Fruit fly (Drosophila melanogaster) whole organism, wandering third instar larva: Measurements from ENCODE around the gene CG13047.

Experiments
- Abd-B ChIP-seq: fragments of >200 bp; optimal IDR thresholded peaks from 2 replicates; lab custom pipeline; 2017; ENCODE audit warnings: missing biosample characterization, missing genetic modification characterization
- CG32264 ChIP-seq: fragments of 200-800 bp; sonication (Bioruptor generic); optimal IDR thresholded peaks from 2 replicates; lab custom pipeline; 2016; ENCODE audit warnings: missing biosample characterization, missing genetic modification characterization
- CG9705 ChIP-seq: fragments of 200-800 bp; sonication (Bioruptor generic); optimal IDR thresholded peaks from 2 replicates; lab custom pipeline; 2018; ENCODE audit warnings: missing biosample characterization, mild to moderate bottlenecking, missing genetic modification characterization
- Dfd ChIP-seq: fragments of >200 bp; optimal IDR thresholded peaks from 2 replicates; lab custom pipeline; 2017; ENCODE audit warnings: missing biosample characterization, missing genetic modification characterization
- Dif ChIP-seq: fragments of 200-275, 200-300 bp; sonication (Bioruptor generic); optimal IDR thresholded peaks from 2 replicates; lab custom pipeline; 2018; ENCODE audit warnings: missing biosample characterization, missing genetic modification characterization; ENCODE audit not compliant: partially characterized antibody
- GATAd ChIP-seq: sonication (Bioruptor generic); optimal IDR thresholded peaks from 2 replicates; lab custom pipeline; 2016; ENCODE audit warnings: missing biosample characterization, missing genetic modification characterization
- Hnf4 ChIP-seq: fragments of 200-800 bp; sonication (Bioruptor generic); optimal IDR thresholded peaks from 2 replicates; lab custom pipeline; 2016; ENCODE audit warnings: missing biosample characterization, mild to moderate bottlenecking, missing genetic modification characterization
- Hr78 ChIP-seq: fragments of >200 bp; optimal IDR thresholded peaks from 2 replicates; lab custom pipeline; 2017; ENCODE audit warnings: missing biosample characterization, missing genetic modification characterization
- Hr83 ChIP-seq: fragments of 200-300 bp; sonication (Bioruptor generic); optimal IDR thresholded peaks from 2 replicates; lab custom pipeline; 2016; ENCODE audit warnings: missing biosample characterization, mild to moderate bottlenecking, missing genetic modification characterization, moderate library complexity; ENCODE audit not compliant: poor library complexity, severe bottlenecking
- Mio ChIP-seq: sonication (Bioruptor generic); optimal IDR thresholded peaks from 2 replicates; lab custom pipeline; 2016; ENCODE audit warnings: missing biosample characterization, missing genetic modification characterization
- Myc ChIP-seq: fragments of >200 bp; optimal IDR thresholded peaks from 2 replicates; lab custom pipeline; 2017
- N ChIP-seq: fragments of >200 bp; optimal IDR thresholded peaks from 2 replicates; lab custom pipeline; 2018; ENCODE audit warnings: missing biosample characterization, missing external identifiers, missing genetic modification characterization
- OdsH ChIP-seq: fragments of 200-800 bp; sonication (Bioruptor generic); optimal IDR thresholded peaks from 2 replicates; lab custom pipeline; 2016; ENCODE audit warnings: missing biosample characterization, mild to moderate bottlenecking, missing genetic modification characterization
- Rel ChIP-seq, 2 experiments: fragments of 200-800 bp; sonication (Bioruptor generic) in 1 of 2; optimal IDR thresholded peaks; 2 replicates in 1 of 2; 3 replicates in 1 of 2; lab custom pipeline; 2016 to 2019; ENCODE audit warnings: mild to moderate bottlenecking in 2 of 2, missing biosample characterization in 2 of 2, missing genetic modification characterization in 2 of 2, moderate library complexity in 1 of 2
- Sp1 ChIP-seq: fragments of 200-800 bp; sonication (Bioruptor generic); optimal IDR thresholded peaks from 3 replicates; lab custom pipeline; 2019; ENCODE audit warnings: missing biosample characterization, mild to moderate bottlenecking, missing genetic modification characterization, moderate library complexity
- Vsx2 ChIP-seq: fragments of 200-300, 225-300 bp; sonication (Bioruptor generic); optimal IDR thresholded peaks from 2 replicates; lab custom pipeline; 2018; ENCODE audit warnings: missing biosample characterization, missing genetic modification characterization; ENCODE audit not compliant: partially characterized antibody
- br ChIP-seq: fragments of 200-800 bp; sonication (Bioruptor generic); optimal IDR thresholded peaks from 2 replicates; lab custom pipeline; 2016; ENCODE audit warnings: missing biosample characterization, missing genetic modification characterization
- brk ChIP-seq: fragments of 200-800 bp; sonication (Bioruptor generic); optimal IDR thresholded peaks from 2 replicates; lab custom pipeline; 2016; ENCODE audit warnings: missing biosample characterization, mild to moderate bottlenecking, missing genetic modification characterization
- dl ChIP-seq, 2 experiments: fragments of 175-275, 200-275 bp in 1 of 2; fragments of 200-275 bp in 1 of 2; sonication (Bioruptor generic); optimal IDR thresholded peaks; lab custom pipeline; 2018; ENCODE audit warnings: mild to moderate bottlenecking in 2 of 2, missing biosample characterization in 2 of 2, missing genetic modification characterization in 2 of 2, moderate library complexity in 2 of 2; ENCODE audit not compliant: partially characterized antibody in 2 of 2, insufficient read depth in 1 of 2
- dmrt93B ChIP-seq: fragments of 200-800 bp; sonication (Bioruptor generic); optimal IDR thresholded peaks from 2 replicates; lab custom pipeline; 2018; ENCODE audit warnings: missing biosample characterization, mild to moderate bottlenecking, missing genetic modification characterization
- dsf ChIP-seq: sonication (Bioruptor generic); optimal IDR thresholded peaks from 2 replicates; lab custom pipeline; 2016; ENCODE audit warnings: missing biosample characterization, missing genetic modification characterization, borderline replicate concordance
- foxo ChIP-seq, 2 experiments: fragments of 200-800 bp; sonication (Bioruptor generic); optimal IDR thresholded peaks; 2 replicates in 1 of 2; 3 replicates in 1 of 2; lab custom pipeline; 2016 to 2017; ENCODE audit warnings: missing biosample characterization in 2 of 2, missing genetic modification characterization in 2 of 2
- fru ChIP-seq: fragments of 200-800 bp; sonication (Bioruptor generic); optimal IDR thresholded peaks from 3 replicates; lab custom pipeline; 2016; ENCODE audit warnings: missing biosample characterization, mild to moderate bottlenecking, missing genetic modification characterization
- h ChIP-seq: fragments of 200-800 bp; sonication (Bioruptor generic); optimal IDR thresholded peaks from 3 replicates; lab custom pipeline; 2016; ENCODE audit warnings: missing biosample characterization, mild to moderate bottlenecking, missing genetic modification characterization
- jim ChIP-seq: fragments of 175-275, 200-325 bp; sonication (Bioruptor generic); optimal IDR thresholded peaks from 2 replicates; lab custom pipeline; 2016; ENCODE audit warnings: missing biosample characterization, mild to moderate bottlenecking, missing genetic modification characterization
- lola ChIP-seq: fragments of >200 bp; optimal IDR thresholded peaks from 2 replicates; lab custom pipeline; 2017; ENCODE audit warnings: missing biosample characterization, missing genetic modification characterization
- pan ChIP-seq: fragments of >200 bp; optimal IDR thresholded peaks from 2 replicates; lab custom pipeline; 2017
- psq ChIP-seq: fragments of 200-800 bp; sonication (Bioruptor generic); optimal IDR thresholded peaks from 3 replicates; lab custom pipeline; 2017; ENCODE audit warnings: missing biosample characterization, mild to moderate bottlenecking, missing genetic modification characterization, moderate library complexity
- rgr ChIP-seq: fragments of 200-800 bp; sonication (Bioruptor generic); optimal IDR thresholded peaks from 3 replicates; lab custom pipeline; 2016; ENCODE audit warnings: missing biosample characterization, mild to moderate bottlenecking, missing genetic modification characterization
- sv ChIP-seq: fragments of 200-800 bp; sonication (Bioruptor generic); optimal IDR thresholded peaks from 3 replicates; lab custom pipeline; 2016; ENCODE audit warnings: missing biosample characterization, missing genetic modification characterization
- tai ChIP-seq: sonication (Bioruptor generic); optimal IDR thresholded peaks from 2 replicates; lab custom pipeline; 2016; ENCODE audit warnings: missing biosample characterization, missing genetic modification characterization
- usp ChIP-seq: fragments of >200 bp; optimal IDR thresholded peaks from 2 replicates; lab custom pipeline; 2017; ENCODE audit warnings: missing biosample characterization, missing genetic modification characterization
- woc ChIP-seq: sonication (Bioruptor generic); optimal IDR thresholded peaks from 2 replicates; lab custom pipeline; 2016; ENCODE audit warnings: missing biosample characterization, mild to moderate bottlenecking, missing genetic modification characterization

The CG13047 gene

dm6 chr3L:16261505-16261904 lies 23.7 kb downstream of the CG13047 start, which contains the start of gene CG34247:
Gene CG34247 (minus strand): TSS chr3L:16261605.
- no peak for TF ChIP-seq lola (GFP tag; lab: Kevin White, UChicago)
- no peak for TF ChIP-seq Rel (GFP tag; optimal IDR thresholded peaks at IDR 0.05; lab: Kevin White, UChicago)
- TF ChIP-seq Rel (tag; optimal IDR thresholded peaks at IDR 0.05; lab: Kevin White, UChicago) = no peak
- TF ChIP-seq dsf = no peak
- no peak for TF ChIP-seq foxo (GFP tag; optimal IDR thresholded peaks at IDR 0.05; lab: Kevin White, UChicago)
- TF ChIP-seq usp (GFP tag; lab: Kevin White, UChicago) = no peak
- no peak for TF ChIP-seq N (GFP tag; lab: Kevin White, UChicago)
- no peak for TF ChIP-seq Hnf4
- no peak for TF ChIP-seq rgr (GFP tag; lab: Kevin White, UChicago)
- TF ChIP-seq jim (GFP tag; lab: Kevin White, UChicago) = no peak

dm6 chr3L:16259552-16259951 lies 25.6 kb downstream of the CG13047 start, which contains the start of gene CG13053:
Gene CG13053 (minus strand): TSS chr3L:16259722.
- TF ChIP-seq GATAd (no peak), psq (no peak), tai (no peak), jim (GFP tag; lab: Kevin White, UChicago) (no peak), rgr (GFP tag; lab: Kevin White, UChicago) (no peak), pan (lab: Kevin White, UChicago) (no peak), N (GFP tag; lab: Kevin White, UChicago) (no peak)
- TF ChIP-seq, all 38 proteins: peak for 0

dm6 chr3L:16257118-16257627 lies 28.0 kb downstream of the CG13047 start, which contains the start of gene CG13054:
Gene CG13054 (minus strand): TSS chr3L:16257191.
- TF ChIP-seq dsf = no peak
- no peak for TF ChIP-seq OdsH (GFP tag; lab: Kevin White, UChicago)
- TF ChIP-seq h (GFP tag; lab: Kevin White, UChicago) = no peak
- no peak for TF ChIP-seq GATAd
- TF ChIP-seq dl (GFP tag; optimal IDR thresholded peaks at IDR 0.05; lab: Kevin White, UChicago; ENCODE audit: insufficient read depth in 1 of 2, partially characterized antibody in 2 of 2) = no peak
- TF ChIP-seq lola (GFP tag; lab: Kevin White, UChicago) = no peak
- no peak for TF ChIP-seq N (GFP tag; lab: Kevin White, UChicago)
- TF ChIP-seq Mio (GFP tag; lab: Kevin White, UChicago) = no peak
- no peak for TF ChIP-seq jim (GFP tag; lab: Kevin White, UChicago)
- TF ChIP-seq Vsx2 (GFP tag; lab: Kevin White, UChicago) = no peak
- TF ChIP-seq Hr83 = no peak
- no peak for TF ChIP-seq fru (GFP tag; lab: Kevin White, UChicago)
- TF ChIP-seq Sp1 (GFP tag; lab: Kevin White, UChicago) = no peak
- no peak for TF ChIP-seq Abd-B (GFP tag; lab: Kevin White, UChicago)
- no peak for TF ChIP-seq Rel (GFP tag; optimal IDR thresholded peaks at IDR 0.05; lab: Kevin White, UChicago)
- TF ChIP-seq Rel (tag; optimal IDR thresholded peaks at IDR 0.05; lab: Kevin White, UChicago) = no peak
- no peak for TF ChIP-seq rgr (GFP tag; lab: Kevin White, UChicago)
- TF ChIP-seq CG9705 = no peak
- TF ChIP-seq dmrt93B (GFP tag; lab: Kevin White, UChicago) = no peak

DNA sequence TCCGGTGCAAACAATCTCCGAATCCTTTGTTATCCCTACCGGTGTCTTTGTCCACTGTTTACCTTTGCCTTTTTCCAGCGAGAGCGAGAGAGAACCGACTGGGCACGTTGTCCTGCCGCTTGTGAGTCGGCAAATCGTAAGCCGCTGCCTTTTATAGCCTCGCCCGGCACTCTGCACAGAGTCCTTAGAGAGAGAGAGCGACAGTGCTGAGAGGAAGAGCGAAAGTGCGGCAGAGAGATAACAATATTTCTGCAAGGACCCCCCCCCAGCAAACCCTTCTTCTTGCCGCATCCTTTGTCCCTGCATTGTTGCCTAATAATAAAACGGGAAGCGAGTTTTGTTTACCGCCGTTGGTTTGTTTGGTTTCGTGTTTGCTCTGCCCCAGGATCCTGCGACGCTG lies 32.9 kb downstream of the CG13047 start, which contains the start of gene CG13055:
CG13055 (minus strand) TSS at position 101 of the 400 bp plus-strand sequence.
- TF ChIP-seq br (no peak), brk (GFP tag; lab: Kevin White, UChicago) (no peak), tai (no peak), dmrt93B (GFP tag; lab: Kevin White, UChicago) (no peak), woc (GFP tag; lab: Kevin White, UChicago) (no peak), Vsx2 (GFP tag; lab: Kevin White, UChicago) (no peak), Dfd (GFP tag; lab: Kevin White, UChicago) (no peak), Myc (lab: Kevin White, UChicago) (no peak), Abd-B (GFP tag; lab: Kevin White, UChicago) (no peak), Dif (GFP tag; lab: Kevin White, UChicago) (no peak), Hr78 (GFP tag; lab: Kevin White, UChicago) (no peak), rgr (GFP tag; lab: Kevin White, UChicago) (no peak), jim (GFP tag; lab: Kevin White, UChicago) (no peak), sv (GFP tag; lab: Kevin White, UChicago) (no peak), CG32264 (GFP tag; lab: Kevin White, UChicago) (no peak), Hnf4 (no peak), OdsH (GFP tag; lab: Kevin White, UChicago) (no peak), CG9705 (no peak)
